Fruit fly (Drosophila melanogaster) whole organism, embryonic: ENCODE data around the gene lectin-30A.
A peak's percentile ranks its signal among the peaks of the same experiment; 100 is the strongest.

Source experiments
- Adf1 ChIP-seq: fragments of 200-800 bp; sonication (Bioruptor generic); IDR thresholded peaks from 2 replicates; pipeline ENCODE4 v1.3.6; 2022; ENCODE audit warnings: missing biosample characterization, missing genetic modification characterization
- Atf6 ChIP-seq: fragments of 200-800 bp; sonication (Bioruptor generic); IDR thresholded peaks from 2 replicates; pipeline ENCODE4 v1.3.6; 2022; ENCODE audit warnings: missing biosample characterization, missing genetic modification characterization
- CG10147 ChIP-seq: fragments of 200-800 bp; sonication (Bioruptor generic); optimal IDR thresholded peaks from 2 replicates; lab custom pipeline; 2019; ENCODE audit warnings: missing biosample characterization, mild to moderate bottlenecking, missing genetic modification characterization, moderate library complexity
- CG10543 ChIP-seq: fragments of 200-800 bp; sonication (Bioruptor generic); optimal IDR thresholded peaks from 3 replicates; lab custom pipeline; 2017; ENCODE audit warnings: missing biosample characterization, mild to moderate bottlenecking, missing genetic modification characterization, moderate library complexity
- CG12299 ChIP-seq: fragments of 200-800 bp; sonication (Bioruptor generic); optimal IDR thresholded peaks from 2 replicates; lab custom pipeline; 2018; ENCODE audit warnings: missing biosample characterization, mild to moderate bottlenecking, missing genetic modification characterization
- CG14667 ChIP-seq: fragments of 200-800 bp; sonication (Bioruptor generic); IDR thresholded peaks from 2 replicates; pipeline ENCODE4 v1.3.6; 2022; ENCODE audit warnings: missing biosample characterization, missing genetic modification characterization
- CG14965 ChIP-seq: fragments of 200-800 bp; sonication (Bioruptor generic); optimal IDR thresholded peaks from 2 replicates; lab custom pipeline; 2016; ENCODE audit warnings: missing biosample characterization, missing genetic modification characterization, borderline replicate concordance
- CG15601 ChIP-seq: fragments of 200-800 bp; sonication (Bioruptor generic); optimal IDR thresholded peaks from 3 replicates; lab custom pipeline; 2019; ENCODE audit warnings: missing biosample characterization, mild to moderate bottlenecking, missing genetic modification characterization, moderate library complexity
- CG17186 ChIP-seq: fragments of 200-800 bp; sonication (Bioruptor generic); optimal IDR thresholded peaks from 3 replicates; lab custom pipeline; 2017; ENCODE audit warnings: missing biosample characterization, missing genetic modification reagents, missing genetic modification characterization
- CG17829 ChIP-seq: fragments of 200-800 bp; optimal IDR thresholded peaks from 2 replicates; lab custom pipeline; 2019; ENCODE audit warnings: missing biosample characterization, mild to moderate bottlenecking, missing genetic modification characterization, moderate library complexity
- CG18764 ChIP-seq: fragments of 200-800 bp; sonication (Bioruptor generic); optimal IDR thresholded peaks from 3 replicates; lab custom pipeline; 2016; ENCODE audit warnings: missing biosample characterization, missing genetic modification characterization
- CG2199 ChIP-seq: fragments of 200-800 bp; sonication (Bioruptor generic); IDR thresholded peaks from 3 replicates; pipeline ENCODE4 v1.3.6; 2022; ENCODE audit warnings: missing biosample characterization, missing genetic modification characterization
- CG2712 ChIP-seq: fragments of 200-800 bp; optimal IDR thresholded peaks from 3 replicates; lab custom pipeline; 2019; ENCODE audit warnings: missing biosample characterization, mild to moderate bottlenecking, missing genetic modification characterization, moderate library complexity
- CG30020 ChIP-seq: fragments of 200-800 bp; optimal IDR thresholded peaks from 2 replicates; lab custom pipeline; 2019; ENCODE audit warnings: missing biosample characterization, mild to moderate bottlenecking, missing genetic modification characterization, moderate library complexity
- CG30431 ChIP-seq: fragments of 200-800 bp; sonication (Bioruptor generic); optimal IDR thresholded peaks from 2 replicates; lab custom pipeline; 2017; ENCODE audit warnings: missing biosample characterization, missing genetic modification characterization
- CG31224 ChIP-seq: fragments of 200-800 bp; sonication (Bioruptor generic); IDR thresholded peaks from 2 replicates; pipeline ENCODE4 v1.3.6; 2022; ENCODE audit warnings: missing biosample characterization, missing genetic modification characterization
- CG31365 ChIP-seq: fragments of 200-800 bp; sonication (Bioruptor generic); optimal IDR thresholded peaks from 2 replicates; lab custom pipeline; 2018; ENCODE audit warnings: missing biosample characterization, mild to moderate bottlenecking, missing genetic modification characterization
- CG4360 ChIP-seq: fragments of 200-800 bp; sonication (Bioruptor generic); IDR thresholded peaks from 2 replicates; pipeline ENCODE4 v1.3.6; 2022; ENCODE audit warnings: missing biosample characterization, missing genetic modification characterization
- CG4730 ChIP-seq: fragments of 200-800 bp; sonication (Bioruptor generic); IDR thresholded peaks from 2 replicates; pipeline ENCODE4 v1.3.6; 2022; ENCODE audit warnings: missing biosample characterization, missing genetic modification characterization
- CG4854 ChIP-seq: fragments of 200-800 bp; sonication (Bioruptor generic); optimal IDR thresholded peaks from 2 replicates; lab custom pipeline; 2016; ENCODE audit warnings: missing biosample characterization, missing genetic modification characterization, inconsistent platforms
- CG7271 ChIP-seq: fragments of 200-800 bp; sonication (Bioruptor generic); optimal IDR thresholded peaks from 2 replicates; lab custom pipeline; 2018; ENCODE audit warnings: missing biosample characterization, mild to moderate bottlenecking, missing genetic modification characterization, moderate library complexity
- CG7556 ChIP-seq: fragments of 200-800 bp; sonication (Bioruptor generic); optimal IDR thresholded peaks from 2 replicates; lab custom pipeline; 2017; ENCODE audit warnings: missing biosample characterization, mild to moderate bottlenecking, missing genetic modification characterization
- CG9215 ChIP-seq: fragments of 200-800 bp; sonication (Bioruptor generic); IDR thresholded peaks from 2 replicates; pipeline ENCODE4 v1.3.6; 2022; ENCODE audit warnings: missing biosample characterization, missing genetic modification characterization
- CG9932 ChIP-seq: fragments of 200-800 bp; sonication (Bioruptor generic); IDR thresholded peaks from 2 replicates; pipeline ENCODE4 v1.3.6; 2022; ENCODE audit warnings: missing biosample characterization, missing genetic modification characterization
- D19A ChIP-seq: fragments of 200-800 bp; optimal IDR thresholded peaks from 3 replicates; lab custom pipeline; 2019; ENCODE audit warnings: missing biosample characterization, mild to moderate bottlenecking, missing genetic modification characterization, moderate library complexity
- Drgx ChIP-seq: fragments of 200-800 bp; sonication (Bioruptor generic); IDR thresholded peaks from 2 replicates; pipeline ENCODE4 v1.3.6; 2022; ENCODE audit warnings: missing biosample characterization, missing genetic modification characterization
- HmgD ChIP-seq: fragments of 200-800 bp; sonication (Bioruptor generic); optimal IDR thresholded peaks from 3 replicates; lab custom pipeline; 2016; ENCODE audit warnings: missing biosample characterization, missing genetic modification characterization
- Hsf ChIP-seq: fragments of 200-800 bp; sonication (Bioruptor generic); optimal IDR thresholded peaks from 3 replicates; lab custom pipeline; 2016; ENCODE audit warnings: missing biosample characterization, missing genetic modification characterization
- Nf-YB ChIP-seq: fragments of 200-800 bp; sonication (Bioruptor generic); optimal IDR thresholded peaks from 3 replicates; lab custom pipeline; 2019; ENCODE audit warnings: missing biosample characterization, mild to moderate bottlenecking, missing genetic modification characterization, moderate library complexity
- Poxn ChIP-seq: fragments of 200-800 bp; sonication (Bioruptor generic); IDR thresholded peaks from 2 replicates; pipeline ENCODE4 v1.3.6; 2022; ENCODE audit warnings: missing biosample characterization, missing genetic modification characterization
- Ravus ChIP-seq: fragments of 200-800 bp; sonication (Bioruptor generic); IDR thresholded peaks from 2 replicates; pipeline ENCODE4 v1.3.6; 2022; ENCODE audit warnings: missing biosample characterization, missing genetic modification characterization
- Rfx ChIP-seq: fragments of 200-800 bp; sonication (Bioruptor generic); IDR thresholded peaks from 2 replicates; pipeline ENCODE4 v1.3.6; 2022; ENCODE audit warnings: missing biosample characterization, missing genetic modification characterization
- Side ChIP-seq: fragments of 200-800 bp; sonication (Bioruptor generic); optimal IDR thresholded peaks from 2 replicates; lab custom pipeline; 2016; ENCODE audit warnings: missing biosample characterization, missing genetic modification characterization
- Usf ChIP-seq: fragments of 200-800 bp; sonication (Bioruptor generic); optimal IDR thresholded peaks from 2 replicates; lab custom pipeline; 2017; ENCODE audit warnings: missing genotype, missing biosample characterization, missing genetic modification characterization
- al ChIP-seq: fragments of 200-800 bp; sonication (Bioruptor generic); IDR thresholded peaks from 2 replicates; pipeline ENCODE4 v1.3.6; 2022; ENCODE audit warnings: missing biosample characterization, missing genetic modification characterization
- br ChIP-seq: fragments of >200 bp; optimal IDR thresholded peaks from 2 replicates; lab custom pipeline; 2017
- bsh ChIP-seq, 2 experiments: fragments of 200-800 bp; sonication (Bioruptor generic); optimal IDR thresholded peaks; 2 replicates each; lab custom pipeline; 2017 to 2018; ENCODE audit warnings: mild to moderate bottlenecking in 2 of 2, missing biosample characterization in 2 of 2, missing genetic modification characterization in 2 of 2, moderate library complexity in 1 of 2
- chif ChIP-seq, 2 experiments: fragments of 200-800 bp; sonication (Bioruptor generic); optimal IDR thresholded peaks; 3 replicates each; lab custom pipeline; 2016; ENCODE audit warnings: missing biosample characterization in 2 of 2, missing genetic modification characterization in 2 of 2
- croc ChIP-seq: fragments of 200-800 bp; sonication (Bioruptor generic); conservative IDR thresholded peaks from 3 replicates; pipeline ENCODE4 v1.3.6; 2022; ENCODE audit warnings: missing biosample characterization, missing genetic modification characterization
- crp ChIP-seq, 2 experiments: fragments of 200-800 bp; sonication (Bioruptor generic); optimal IDR thresholded peaks; 2 replicates in 1 of 2; 3 replicates in 1 of 2; lab custom pipeline; 2017; ENCODE audit warnings: missing biosample characterization in 2 of 2, missing genetic modification characterization in 2 of 2, mild to moderate bottlenecking in 1 of 2, moderate library complexity in 1 of 2
- dan ChIP-seq: fragments of 200-800 bp; sonication (Bioruptor generic); IDR thresholded peaks from 2 replicates; pipeline ENCODE4 v1.3.6; 2022; ENCODE audit warnings: missing biosample characterization, missing genetic modification characterization
- fd3F ChIP-seq: fragments of 200-800 bp; sonication (Bioruptor generic); optimal IDR thresholded peaks from 2 replicates; lab custom pipeline; 2018; ENCODE audit warnings: missing biosample characterization, mild to moderate bottlenecking, missing genetic modification characterization, moderate library complexity
- jigr1 ChIP-seq: fragments of 200-800 bp; sonication (Bioruptor generic); IDR thresholded peaks from 3 replicates; pipeline ENCODE4 v1.3.6; 2022; ENCODE audit warnings: missing biosample characterization, missing genetic modification characterization
- lab ChIP-seq: fragments of 200-800 bp; sonication (Bioruptor generic); optimal IDR thresholded peaks from 3 replicates; lab custom pipeline; 2017; ENCODE audit warnings: missing biosample characterization, missing genetic modification characterization, mild to moderate bottlenecking, moderate library complexity, missing genetic modification reagents
- oc ChIP-seq: fragments of 200-800 bp; sonication (Bioruptor generic); optimal IDR thresholded peaks from 2 replicates; lab custom pipeline; 2018; ENCODE audit warnings: missing biosample characterization, mild to moderate bottlenecking, missing genetic modification characterization, moderate library complexity
- schlank ChIP-seq: fragments of 200-800 bp; sonication (Bioruptor generic); optimal IDR thresholded peaks from 2 replicates; lab custom pipeline; 2018; ENCODE audit warnings: missing biosample characterization, mild to moderate bottlenecking, missing genetic modification characterization
- seq ChIP-seq: fragments of 200-800 bp; sonication (Bioruptor generic); IDR thresholded peaks from 2 replicates; pipeline ENCODE4 v1.3.6; 2022; ENCODE audit warnings: missing biosample characterization, missing genetic modification characterization
- sna ChIP-seq: fragments of 200-800 bp; sonication (Bioruptor generic); IDR thresholded peaks from 2 replicates; pipeline ENCODE4 v1.3.6; 2022; ENCODE audit warnings: missing biosample characterization, missing genetic modification characterization; ENCODE audit not compliant: partially characterized antibody
- sug ChIP-seq: fragments of 200-800 bp; optimal IDR thresholded peaks from 2 replicates; lab custom pipeline; 2019; ENCODE audit warnings: missing biosample characterization, mild to moderate bottlenecking, missing genetic modification characterization, moderate library complexity

lectin-30A gene

DNA sequence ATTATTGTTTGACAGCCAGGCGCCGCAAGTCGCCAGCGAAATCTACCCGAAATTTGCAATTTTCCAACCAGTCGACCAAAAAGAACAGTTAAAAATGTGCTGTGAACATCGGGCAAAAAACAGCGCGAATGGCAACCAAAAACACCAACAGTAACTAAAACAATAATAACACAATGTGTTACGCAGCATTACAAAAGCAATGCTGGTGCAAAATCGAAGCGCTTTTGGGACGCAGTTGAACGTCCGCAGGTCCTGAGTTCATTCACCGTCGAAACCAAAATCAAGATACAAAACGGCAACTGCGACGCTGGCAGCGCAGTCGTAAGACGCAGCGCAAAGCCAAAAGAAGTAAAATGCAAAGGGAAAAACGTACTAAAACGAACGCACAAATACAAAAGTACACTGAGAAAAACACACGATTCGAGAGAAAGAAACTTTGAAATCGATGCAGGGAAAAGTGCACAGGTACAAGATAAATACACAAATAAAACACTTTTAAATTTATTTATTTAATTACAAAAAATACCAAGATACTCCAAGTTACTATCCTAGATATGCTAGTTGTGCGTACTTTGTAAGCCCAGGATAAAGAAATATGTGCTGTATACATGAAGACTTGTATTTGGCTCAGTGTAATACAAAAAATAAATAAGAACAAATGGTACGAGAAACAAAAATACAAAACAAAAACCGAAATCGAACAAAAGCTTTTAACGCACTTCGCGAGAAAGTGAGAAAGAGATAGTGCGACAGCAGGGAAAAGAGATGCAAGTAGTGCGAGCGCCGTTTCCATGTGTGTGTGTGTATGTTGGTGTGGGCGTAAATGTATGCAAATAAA, 43.6 kb downstream of the lectin-30A start (continued):
- TF ChIP-seq schlank, result no peak
- peak; percentile 43 for TF ChIP-seq CG30431 (GFP tag; lab: Kevin White, UChicago)
- TF ChIP-seq CG14667, result no peak
- peak; percentile 50 for TF ChIP-seq fd3F (GFP tag; lab: Kevin White, UChicago)
- TF ChIP-seq CG15601 (tag; lab: Kevin White, UChicago), result peak; percentile 66
- no peak for TF ChIP-seq sna (GFP tag; lab: Robert Waterston, UW)
- TF ChIP-seq oc (tag; lab: Kevin White, UChicago), result peak; percentile 56
- TF ChIP-seq CG2199 (GFP tag; lab: Robert Waterston, UW), result no peak
- no peak for TF ChIP-seq dan (GFP tag; lab: Robert Waterston, UW)
- TF ChIP-seq lab (GFP tag; lab: Kevin White, UChicago), result peak; percentile 82
- peak; percentile 48 for TF ChIP-seq sug
- peak; percentile 66 for TF ChIP-seq CG10147 (GFP tag; lab: Kevin White, UChicago)
- TF ChIP-seq CG17829 (tag; lab: Kevin White, UChicago), result peak; percentile 61
- TF ChIP-seq CG12299 (tag; lab: Kevin White, UChicago), result peak; percentile 31
- 0 out of 2 replicates have a peak, but pooled peaks have one; percentile 27 for TF ChIP-seq CG4360 (GFP tag; lab: Robert Waterston, UW)
- TF ChIP-seq Adf1, result peak; percentile 50
- 0 out of 2 replicates have a peak, but pooled peaks have one; percentile 26 for TF ChIP-seq CG31224 (GFP tag; lab: Robert Waterston, UW)
- TF ChIP-seq Ravus (GFP tag; lab: Robert Waterston, UW), result no peak
- TF ChIP-seq Drgx, result peak; percentile 81
- peak; percentile 53; the same call in 1 of the 2 replicates for TF ChIP-seq Rfx
- no peak for TF ChIP-seq CG18764 (GFP tag; lab: Kevin White, UChicago)
- peak; percentile 43 for TF ChIP-seq D19A (tag; lab: Kevin White, UChicago)
- TF ChIP-seq br (lab: Kevin White, UChicago), result no peak
- no peak for TF ChIP-seq HmgD (GFP tag; lab: Kevin White, UChicago)
- 0 out of 2 replicates have a peak, but pooled peaks have one; percentile 22 for TF ChIP-seq CG4730 (GFP tag; lab: Robert Waterston, UW)
- peak; percentile 13 for TF ChIP-seq CG10543 (GFP tag; lab: Kevin White, UChicago)
- peak; percentile 28 for TF ChIP-seq CG4854 (GFP tag; lab: Kevin White, UChicago)
- no peak for TF ChIP-seq Side (GFP tag; lab: Kevin White, UChicago)
- no peak for TF ChIP-seq CG17186 (GFP tag; lab: Kevin White, UChicago)
- peak; percentile 79 for TF ChIP-seq CG7556 (GFP tag; lab: Kevin White, UChicago)
- peak; percentile 40 to 44 for TF ChIP-seq chif (GFP tag; optimal IDR thresholded peaks at IDR 0.05; lab: Kevin White, UChicago)
- peak; percentile 32; the same call in 1 of the 2 replicates for TF ChIP-seq al
- TF ChIP-seq CG31365 (tag; lab: Kevin White, UChicago), result no peak
- peak; percentile 70 for TF ChIP-seq CG2712 (tag; lab: Kevin White, UChicago)
- peak; percentile 60 to 75 for TF ChIP-seq bsh (GFP tag; optimal IDR thresholded peaks at IDR 0.05; lab: Kevin White, UChicago)
- peak; percentile 64 for TF ChIP-seq Hsf (GFP tag; lab: Kevin White, UChicago)
- peak; percentile 3 for TF ChIP-seq Usf (GFP tag; lab: Kevin White, UChicago)
- TF ChIP-seq Atf6 (GFP tag; lab: Robert Waterston, UW), result peak; percentile 72; the same call in 1 of the 2 replicates
- no peak for TF ChIP-seq jigr1
- TF ChIP-seq Nf-YB (GFP tag; lab: Kevin White, UChicago), result peak; percentile 46
- no peak for TF ChIP-seq Poxn (GFP tag; lab: Robert Waterston, UW)
- no peak; the same call in 2 of the 3 replicates for TF ChIP-seq croc (GFP tag; lab: Robert Waterston, UW)
- peak; percentile 55; the same call in 1 of the 2 replicates for TF ChIP-seq seq
- no peak for TF ChIP-seq CG30020 (tag; lab: Kevin White, UChicago)
- TF ChIP-seq CG7271, result no peak
- no peak for TF ChIP-seq CG9215 (GFP tag; lab: Robert Waterston, UW)
- no peak for TF ChIP-seq crp (GFP tag; optimal IDR thresholded peaks at IDR 0.05; lab: Kevin White, UChicago)
- no peak for TF ChIP-seq CG14965
- peak; percentile 30; the same call in 1 of the 2 replicates for TF ChIP-seq CG9932
